Worm (Caenorhabditis elegans): ENCODE data around the gene fbxb-31.

fbxb-31 gene

DNA sequence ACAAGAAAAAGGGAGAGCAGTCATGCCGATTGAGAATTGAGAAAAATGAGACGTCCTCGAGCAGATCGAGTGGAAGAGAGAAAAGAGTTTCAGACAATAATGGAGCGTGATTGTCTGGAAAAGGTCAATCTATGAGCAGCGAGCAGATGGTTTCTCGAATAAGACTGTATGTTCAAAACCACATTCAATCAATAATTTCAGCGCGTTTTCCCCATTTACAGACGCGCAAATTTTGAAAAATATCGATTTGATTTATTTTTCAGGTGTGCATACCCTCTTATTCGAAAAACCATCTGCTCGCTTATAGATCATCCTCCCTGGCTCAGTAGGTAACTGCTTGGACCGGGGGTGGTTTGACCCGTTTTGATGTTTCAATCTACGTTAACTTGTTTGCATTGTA, at the start of gene fbxb-31:
fbxb-31 (minus strand) TSS at position 101 of the 400 bp plus-strand sequence.
- TF ChIP-seq ztf-23 (GFP tag; IDR thresholded peaks at IDR 0.05) (no peak), tab-1 (GFP tag; IDR thresholded peaks at IDR 0.05) (no peak), T22C8.4 (GFP tag; IDR thresholded peaks at IDR 0.05) (no peak), cog-1 (tag; optimal IDR thresholded peaks at IDR 0.05) (no peak), klf-2 (GFP tag; conservative IDR thresholded peaks at IDR 0.05) (no peak)

DNA sequence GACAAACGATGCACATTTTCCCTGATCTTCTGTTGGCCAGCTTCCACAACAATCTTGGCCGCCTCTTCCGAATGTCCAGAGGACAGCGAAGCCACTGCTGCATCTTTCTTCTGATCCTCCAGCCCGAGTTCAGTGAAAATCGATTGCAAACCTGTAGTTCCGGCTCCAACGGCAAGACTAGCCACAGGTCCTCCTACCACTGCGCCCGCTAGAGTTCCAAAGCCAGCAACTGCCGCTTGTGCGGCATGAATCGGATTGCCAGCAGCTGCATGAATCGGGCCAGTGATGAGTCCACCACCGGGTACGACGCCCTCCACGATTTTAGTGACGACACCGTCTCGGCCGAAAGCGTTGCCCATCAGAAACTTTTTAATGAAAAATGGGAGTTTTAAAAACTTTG, 49.2 kb upstream of the fbxb-31 start, which contains the start of gene ifas-1:
ifas-1 (minus strand) TSS at position 387 of the 400 bp plus-strand sequence.
- no peak for TF ChIP-seq ztf-29 (GFP tag; IDR thresholded peaks at IDR 0.05)
- no peak for TF ChIP-seq klf-2 (GFP tag; conservative IDR thresholded peaks at IDR 0.05)
- no peak for TF ChIP-seq med-1 (GFP tag; optimal IDR thresholded peaks at IDR 0.05; ENCODE audit: insufficient read depth)
- no peak for TF ChIP-seq flt-1 (GFP tag; IDR thresholded peaks at IDR 0.05)
- no peak for TF ChIP-seq cog-1 (tag; optimal IDR thresholded peaks at IDR 0.05)
- no peak for TF ChIP-seq ref-1 (GFP tag; conservative IDR thresholded peaks at IDR 0.05)
- TF ChIP-seq tab-1 (GFP tag; IDR thresholded peaks at IDR 0.05): no peak
- no peak for TF ChIP-seq T22C8.4 (GFP tag; IDR thresholded peaks at IDR 0.05)
- TF ChIP-seq ztf-23 (GFP tag; IDR thresholded peaks at IDR 0.05): no peak

DNA sequence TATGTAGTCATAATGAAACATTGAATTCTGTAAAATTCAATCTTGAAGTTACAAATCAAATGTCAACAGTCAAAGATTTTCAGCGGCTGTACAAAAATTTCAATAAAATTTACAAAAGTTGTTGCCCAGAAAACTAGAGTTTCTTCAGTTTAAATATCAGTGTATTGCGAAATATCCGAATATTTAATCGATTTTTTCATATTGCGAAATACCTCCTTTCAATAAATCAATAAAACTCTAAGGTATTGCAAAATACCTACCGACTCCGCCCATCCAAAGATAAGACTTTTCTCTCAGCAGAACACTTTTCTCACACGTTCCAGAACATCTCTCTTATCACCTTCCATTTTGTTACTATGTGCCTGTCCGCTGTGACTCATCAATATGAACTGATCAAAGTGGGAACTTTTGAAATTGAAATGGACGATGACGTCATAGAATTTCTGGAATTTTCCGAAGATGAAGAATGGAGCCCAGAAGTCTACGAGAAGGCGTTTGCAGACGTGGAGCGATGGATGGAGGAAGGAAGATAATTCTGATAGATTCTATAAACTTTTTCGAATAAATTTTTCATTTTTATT, 45.4 kb upstream of the fbxb-31 start:
- TF ChIP-seq med-1 (GFP tag; optimal IDR thresholded peaks at IDR 0.05; ENCODE audit: insufficient read depth): no peak
- TF ChIP-seq ztf-23 (GFP tag; IDR thresholded peaks at IDR 0.05): no peak
- no peak for TF ChIP-seq klf-2 (GFP tag; conservative IDR thresholded peaks at IDR 0.05)
- TF ChIP-seq ref-1 (GFP tag; conservative IDR thresholded peaks at IDR 0.05): no peak
- no peak for TF ChIP-seq flt-1 (GFP tag; IDR thresholded peaks at IDR 0.05)
- TF ChIP-seq T22C8.4 (GFP tag; IDR thresholded peaks at IDR 0.05): no peak
- no peak for TF ChIP-seq cog-1 (tag; optimal IDR thresholded peaks at IDR 0.05)
- TF ChIP-seq tab-1 (GFP tag; IDR thresholded peaks at IDR 0.05): no peak
- no peak for TF ChIP-seq ztf-29 (GFP tag; IDR thresholded peaks at IDR 0.05)

- TF ChIP-seq ref-1 (GFP tag; conservative IDR thresholded peaks at IDR 0.05) (no peak), ztf-23 (GFP tag; IDR thresholded peaks at IDR 0.05) (no peak), klf-2 (GFP tag; conservative IDR thresholded peaks at IDR 0.05) (no peak), flt-1 (GFP tag; IDR thresholded peaks at IDR 0.05) (no peak), cog-1 (tag; optimal IDR thresholded peaks at IDR 0.05) (no peak), tab-1 (GFP tag; IDR thresholded peaks at IDR 0.05) (no peak), T22C8.4 (GFP tag; IDR thresholded peaks at IDR 0.05) (no peak), med-1 (GFP tag; optimal IDR thresholded peaks at IDR 0.05; ENCODE audit: insufficient read depth) (no peak), ztf-29 (GFP tag; IDR thresholded peaks at IDR 0.05) (no peak)
Measured at ce11 chrII:3682770-3683234, 43.7 kb upstream of the fbxb-31 start, which contains the start of gene F19B10.1. Gene F19B10.1, plus strand, starts transcription at chrII:3683184.

ce11 chrII:3681365-3682083, 42.4 kb upstream of the fbxb-31 start, which contains the start of gene F19B10.10:
Gene F19B10.10, minus strand, starts transcription at chrII:3681415.
- TF ChIP-seq ztf-23 (GFP tag; IDR thresholded peaks at IDR 0.05) (no peak), flt-1 (GFP tag; IDR thresholded peaks at IDR 0.05) (no peak), med-1 (GFP tag; optimal IDR thresholded peaks at IDR 0.05; ENCODE audit: insufficient read depth) (no peak), klf-2 (GFP tag; conservative IDR thresholded peaks at IDR 0.05) (no peak), ztf-29 (GFP tag; IDR thresholded peaks at IDR 0.05) (no peak), tab-1 (GFP tag; IDR thresholded peaks at IDR 0.05) (no peak), ref-1 (GFP tag; conservative IDR thresholded peaks at IDR 0.05) (no peak), cog-1 (tag; optimal IDR thresholded peaks at IDR 0.05) (no peak), T22C8.4 (GFP tag; IDR thresholded peaks at IDR 0.05) (no peak)

DNA sequence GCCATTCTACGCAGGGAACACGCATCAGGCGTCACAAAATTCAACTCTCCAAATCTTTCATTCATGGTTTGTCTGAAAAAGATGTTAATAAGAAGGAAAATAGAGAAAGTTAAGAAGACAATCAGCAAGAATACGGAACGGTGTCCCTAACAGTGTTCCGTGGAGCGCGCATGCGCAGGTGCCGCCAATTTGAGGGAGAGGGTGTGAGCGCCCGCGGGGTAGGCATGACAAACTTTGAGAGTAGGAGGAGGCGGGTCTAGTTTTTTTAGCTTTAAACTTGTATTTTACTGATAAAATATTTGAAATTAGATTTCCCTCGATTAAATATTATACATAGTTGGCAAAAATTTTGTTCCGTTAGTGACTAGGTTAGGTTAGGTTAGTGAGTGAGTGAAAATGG, 41.2 kb upstream of the fbxb-31 start:
- TF ChIP-seq flt-1 (GFP tag; IDR thresholded peaks at IDR 0.05) (no peak), tab-1 (GFP tag; IDR thresholded peaks at IDR 0.05) (no peak), med-1 (GFP tag; optimal IDR thresholded peaks at IDR 0.05; ENCODE audit: insufficient read depth) (no peak), cog-1 (tag; optimal IDR thresholded peaks at IDR 0.05) (no peak), ref-1 (GFP tag; conservative IDR thresholded peaks at IDR 0.05) (no peak), ztf-29 (GFP tag; IDR thresholded peaks at IDR 0.05) (no peak), T22C8.4 (GFP tag; IDR thresholded peaks at IDR 0.05) (no peak), ztf-23 (GFP tag; IDR thresholded peaks at IDR 0.05) (no peak), klf-2 (GFP tag; conservative IDR thresholded peaks at IDR 0.05) (no peak)

DNA sequence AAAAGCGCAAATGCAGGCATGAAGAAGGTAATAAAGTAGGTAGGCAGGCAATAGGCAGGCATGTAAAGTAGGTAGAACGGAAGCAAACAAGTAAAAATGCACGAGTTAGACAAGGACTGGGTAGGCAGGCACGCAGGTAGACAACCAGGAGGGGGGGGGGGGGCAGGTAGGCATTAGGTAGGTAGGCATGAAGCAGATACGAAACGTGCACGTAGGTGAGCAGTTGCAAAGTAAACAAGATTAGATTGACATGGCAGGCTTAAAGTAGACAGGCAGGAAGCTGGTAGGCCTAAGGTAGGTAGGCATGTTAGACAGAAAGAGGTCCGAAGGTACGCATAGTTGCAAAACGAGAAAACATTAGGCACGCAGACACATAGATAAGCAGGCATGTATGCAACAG, 39.8 kb upstream of the fbxb-31 start:
- no peak for TF ChIP-seq klf-2 (GFP tag; conservative IDR thresholded peaks at IDR 0.05)
- no peak for TF ChIP-seq med-1 (GFP tag; optimal IDR thresholded peaks at IDR 0.05; ENCODE audit: insufficient read depth)
- TF ChIP-seq ztf-29 (GFP tag; IDR thresholded peaks at IDR 0.05): no peak
- no peak for TF ChIP-seq flt-1 (GFP tag; IDR thresholded peaks at IDR 0.05)
- TF ChIP-seq cog-1 (tag; optimal IDR thresholded peaks at IDR 0.05): no peak
- no peak for TF ChIP-seq tab-1 (GFP tag; IDR thresholded peaks at IDR 0.05)
- no peak for TF ChIP-seq ref-1 (GFP tag; conservative IDR thresholded peaks at IDR 0.05)
- TF ChIP-seq T22C8.4 (GFP tag; IDR thresholded peaks at IDR 0.05): no peak
- no peak for TF ChIP-seq ztf-23 (GFP tag; IDR thresholded peaks at IDR 0.05)

- no peak for TF ChIP-seq ztf-29 (GFP tag; IDR thresholded peaks at IDR 0.05)
- TF ChIP-seq ztf-23 (GFP tag; IDR thresholded peaks at IDR 0.05): no peak
- TF ChIP-seq T22C8.4 (GFP tag; IDR thresholded peaks at IDR 0.05): no peak
- no peak for TF ChIP-seq tab-1 (GFP tag; IDR thresholded peaks at IDR 0.05)
- no peak for TF ChIP-seq klf-2 (GFP tag; conservative IDR thresholded peaks at IDR 0.05)
- no peak for TF ChIP-seq ref-1 (GFP tag; conservative IDR thresholded peaks at IDR 0.05)
- no peak for TF ChIP-seq med-1 (GFP tag; optimal IDR thresholded peaks at IDR 0.05; ENCODE audit: insufficient read depth)
- TF ChIP-seq cog-1 (tag; optimal IDR thresholded peaks at IDR 0.05): no peak
- TF ChIP-seq flt-1 (GFP tag; IDR thresholded peaks at IDR 0.05): no peak
Measured at ce11 chrII:3675176-3675575, 36.0 kb upstream of the fbxb-31 start, which contains the start of gene F19B10.2. Gene F19B10.2, plus strand, starts transcription at chrII:3675476.

DNA sequence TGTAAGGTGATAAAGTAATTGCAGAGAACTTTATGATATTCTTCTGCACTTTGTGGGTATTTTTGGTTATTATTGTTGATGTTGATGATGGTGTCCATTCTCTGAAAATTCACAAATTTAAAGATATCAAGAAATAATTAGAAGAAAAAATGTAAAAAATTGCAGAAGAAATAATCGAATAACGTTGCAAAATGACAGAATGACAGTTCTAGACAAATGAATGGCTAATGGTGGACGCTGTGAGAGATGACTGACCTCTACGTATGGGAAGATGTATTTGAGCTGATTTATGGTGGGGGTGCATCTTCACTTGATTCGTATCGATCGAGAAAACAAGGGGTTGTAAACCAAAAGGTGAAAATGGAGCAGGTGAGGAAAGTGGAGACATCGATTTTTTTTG, 34.4 kb upstream of the fbxb-31 start, which contains the start of gene sea-1:
sea-1 (minus strand) TSS at position 101 of the 400 bp plus-strand sequence.
- TF ChIP-seq ztf-23 (GFP tag; IDR thresholded peaks at IDR 0.05) (no peak), klf-2 (GFP tag; conservative IDR thresholded peaks at IDR 0.05) (no peak), cog-1 (tag; optimal IDR thresholded peaks at IDR 0.05) (no peak), flt-1 (GFP tag; IDR thresholded peaks at IDR 0.05) (no peak), med-1 (GFP tag; optimal IDR thresholded peaks at IDR 0.05; ENCODE audit: insufficient read depth) (no peak), ref-1 (GFP tag; conservative IDR thresholded peaks at IDR 0.05) (no peak), ztf-29 (GFP tag; IDR thresholded peaks at IDR 0.05) (no peak), T22C8.4 (GFP tag; IDR thresholded peaks at IDR 0.05) (no peak), tab-1 (GFP tag; IDR thresholded peaks at IDR 0.05) (no peak)
